Worm (Caenorhabditis elegans): ENCODE data around the gene mab-10.

mab-10 gene

DNA sequence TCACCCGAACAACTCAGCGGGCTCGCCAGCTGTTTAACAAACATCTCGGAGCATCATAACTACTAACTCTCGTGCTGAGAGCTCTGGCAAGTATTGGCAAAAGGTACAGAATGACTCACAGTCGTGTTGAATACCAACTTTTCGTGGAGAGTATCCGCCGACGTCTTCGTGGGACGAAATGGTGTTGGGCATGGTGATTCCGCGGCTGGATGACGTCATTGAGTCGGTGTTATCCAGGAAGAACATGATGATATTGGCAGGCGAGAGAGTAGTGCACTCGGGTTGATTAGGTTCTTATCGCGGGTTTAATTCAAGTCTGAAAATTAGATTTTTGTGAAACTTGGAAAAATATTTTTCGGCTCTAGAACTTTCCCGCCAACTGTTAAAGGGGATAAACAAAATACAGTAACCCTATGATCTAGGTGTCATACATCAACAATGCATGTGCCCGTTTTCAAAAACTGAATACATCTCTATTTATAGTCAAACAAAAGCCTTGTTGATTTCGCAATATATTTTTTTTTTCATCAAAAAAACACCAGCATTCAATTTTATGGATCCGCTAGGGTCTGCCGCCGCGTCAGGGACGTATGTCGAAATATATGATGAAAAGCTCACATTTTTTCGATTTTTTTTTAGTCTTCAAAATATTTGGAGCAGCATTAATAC is 25.6 kb downstream of the mab-10 start:
- TF ChIP-seq zag-1 (tag; optimal IDR thresholded peaks at IDR 0.05) (no peak), mbf-1 (tag; optimal IDR thresholded peaks at IDR 0.05) (no peak), alr-1 (tag; optimal IDR thresholded peaks at IDR 0.05) (no peak), gmeb-1 (tag; optimal IDR thresholded peaks at IDR 0.05) (no peak), nhr-11 (tag; optimal IDR thresholded peaks at IDR 0.05) (no peak), dmd-4 (tag; optimal IDR thresholded peaks at IDR 0.05) (no peak), C34F6.9 (tag; optimal IDR thresholded peaks at IDR 0.05) (no peak), lsy-2 (tag; optimal IDR thresholded peaks at IDR 0.05) (no peak), sma-3 (GFP tag; optimal IDR thresholded peaks at IDR 0.05) (no peak), nhr-237 (tag; optimal IDR thresholded peaks at IDR 0.05) (no peak), crh-2 (tag; optimal IDR thresholded peaks at IDR 0.05) (no peak), ztf-4 (tag; optimal IDR thresholded peaks at IDR 0.05) (no peak), snpc-4 (tag; optimal IDR thresholded peaks at IDR 0.05) (no peak), nhr-129 (tag; optimal IDR thresholded peaks at IDR 0.05) (peak; percentile 19), unc-55 (GFP tag; optimal IDR thresholded peaks at IDR 0.05) (peak; percentile 44)

DNA sequence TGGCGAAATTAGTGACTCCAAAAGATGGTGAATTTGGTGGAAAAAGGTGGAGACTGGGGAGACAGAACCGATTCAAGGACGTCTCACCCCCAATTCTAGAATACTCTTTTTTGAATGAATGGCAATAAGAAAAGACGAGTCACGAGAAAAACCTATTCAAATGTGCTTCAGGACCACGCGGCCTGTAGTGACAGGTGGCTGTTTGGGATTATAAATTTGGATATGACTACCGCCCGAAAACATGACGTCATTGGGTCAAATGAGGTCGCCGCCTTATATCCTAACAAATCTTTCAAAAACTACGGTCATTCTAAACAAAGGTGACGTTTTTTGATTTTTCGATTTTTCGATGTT is 26.1 kb downstream of the mab-10 start:
- peak; percentile 13 for TF ChIP-seq nhr-129 (tag; optimal IDR thresholded peaks at IDR 0.05)
- TF ChIP-seq alr-1 (tag; optimal IDR thresholded peaks at IDR 0.05): no peak
- peak; percentile 3 for TF ChIP-seq ceh-16 (tag; optimal IDR thresholded peaks at IDR 0.05)
- TF ChIP-seq unc-55 (GFP tag; optimal IDR thresholded peaks at IDR 0.05): no peak
- peak; percentile 48 for TF ChIP-seq nhr-25 (tag; optimal IDR thresholded peaks at IDR 0.05)

DNA sequence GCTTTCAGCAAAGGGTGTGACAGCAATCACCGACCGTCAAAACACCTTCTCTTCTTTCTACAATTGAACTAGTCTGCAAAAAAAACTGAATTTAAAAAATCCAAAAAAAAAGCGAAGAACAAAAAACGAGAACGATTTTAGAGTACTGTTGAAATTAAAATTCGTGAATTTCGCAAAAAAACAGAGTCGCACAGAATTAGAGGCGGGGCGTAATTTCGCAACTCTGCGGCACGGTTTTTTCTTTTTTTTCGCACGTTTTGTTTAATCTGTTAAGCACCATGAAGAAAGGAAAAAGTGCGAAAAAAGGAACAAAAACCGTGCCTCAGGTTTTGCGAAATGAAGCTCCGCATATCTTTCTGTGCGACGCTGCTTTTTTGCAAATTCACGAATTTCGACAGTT is 27.1 kb downstream of the mab-10 start, which contains the start of gene mnk-1:
mnk-1 (minus strand) TSS at position 73 of the 400 bp plus-strand sequence.
- no peak for TF ChIP-seq skn-1 (tag; optimal IDR thresholded peaks at IDR 0.05)
- TF ChIP-seq nhr-77 (tag; optimal IDR thresholded peaks at IDR 0.05): no peak
- TF ChIP-seq sma-9 (GFP tag; optimal IDR thresholded peaks at IDR 0.05): no peak
- no peak for TF ChIP-seq sma-9 (tag; optimal IDR thresholded peaks at IDR 0.05)
- TF ChIP-seq ztf-4 (tag; optimal IDR thresholded peaks at IDR 0.05): no peak

DNA sequence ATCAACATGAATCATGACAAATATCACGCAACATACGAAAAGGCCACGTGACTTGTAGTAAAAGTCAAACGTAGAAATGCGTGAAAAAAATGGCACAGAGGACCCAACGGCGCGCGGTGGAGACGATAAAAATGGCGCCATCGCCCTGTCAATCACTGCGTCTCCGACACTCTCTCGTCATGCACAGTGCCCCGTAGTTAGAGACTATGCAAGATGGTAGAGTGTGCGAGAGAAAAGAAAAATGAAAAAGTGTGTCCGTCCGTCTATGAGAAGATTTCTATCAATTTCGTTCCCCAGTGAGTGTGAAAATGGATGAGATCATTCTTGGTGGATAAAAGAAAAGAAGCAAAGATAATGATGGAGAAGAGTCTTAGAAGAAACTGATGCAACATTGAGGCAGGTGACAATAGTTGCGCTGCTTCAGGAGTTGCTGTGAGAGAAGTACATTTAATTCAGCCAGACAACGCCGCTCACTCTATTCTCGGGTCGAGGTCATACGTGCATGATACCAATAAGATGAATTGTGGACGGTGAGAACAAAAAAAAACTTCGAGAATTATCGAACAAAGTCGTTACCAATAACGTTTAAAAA is 27.7 kb downstream of the mab-10 start:
- TF ChIP-seq nhr-77 (tag; optimal IDR thresholded peaks at IDR 0.05) (no peak), nhr-11 (tag; optimal IDR thresholded peaks at IDR 0.05) (no peak), unc-62 (GFP tag; optimal IDR thresholded peaks at IDR 0.05) (no peak), alr-1 (tag; optimal IDR thresholded peaks at IDR 0.05) (no peak), F13H6.1 (tag; optimal IDR thresholded peaks at IDR 0.05) (peak; percentile 78), egl-27 (tag; optimal IDR thresholded peaks at IDR 0.05) (peak; percentile 35), nhr-10 (tag; optimal IDR thresholded peaks at IDR 0.05) (no peak), unc-39 (tag; optimal IDR thresholded peaks at IDR 0.05) (no peak), sem-4 (tag; optimal IDR thresholded peaks at IDR 0.05) (peak; percentile 72), elt-1 (tag; optimal IDR thresholded peaks at IDR 0.05) (no peak), lin-13 (GFP tag; optimal IDR thresholded peaks at IDR 0.05) (peak; percentile 15), gmeb-1 (tag; optimal IDR thresholded peaks at IDR 0.05) (peak; percentile 30), nhr-21 (tag; optimal IDR thresholded peaks at IDR 0.05) (peak; percentile 73), lin-39 (tag; optimal IDR thresholded peaks at IDR 0.05) (no peak), elt-3 (tag; optimal IDR thresholded peaks at IDR 0.05) (no peak), ztf-4 (tag; optimal IDR thresholded peaks at IDR 0.05) (peak; percentile 73), ceh-16 (tag; optimal IDR thresholded peaks at IDR 0.05) (no peak), nhr-129 (tag; optimal IDR thresholded peaks at IDR 0.05) (peak; percentile 95), nhr-237 (tag; optimal IDR thresholded peaks at IDR 0.05) (no peak), mab-5 (tag; optimal IDR thresholded peaks at IDR 0.05) (no peak), snpc-4 (tag; optimal IDR thresholded peaks at IDR 0.05) (peak; percentile 44), dmd-4 (tag; optimal IDR thresholded peaks at IDR 0.05) (no peak), mbf-1 (tag; optimal IDR thresholded peaks at IDR 0.05) (no peak), C34F6.9 (tag; optimal IDR thresholded peaks at IDR 0.05) (peak; percentile 63), ZK546.5 (tag; optimal IDR thresholded peaks at IDR 0.05) (no peak), zag-1 (tag; optimal IDR thresholded peaks at IDR 0.05) (no peak), lin-11 (tag; optimal IDR thresholded peaks at IDR 0.05) (no peak), ama-1 (optimal IDR thresholded peaks at IDR 0.05) (no peak), peb-1 (tag; optimal IDR thresholded peaks at IDR 0.05) (no peak), sma-3 (GFP tag; optimal IDR thresholded peaks at IDR 0.05) (peak; percentile 81), ztf-1 (GFP tag; conservative IDR thresholded peaks at IDR 0.05) (no peak), aly-2 (tag; optimal IDR thresholded peaks at IDR 0.05) (no peak), Y55F3AM.14 (GFP tag; optimal IDR thresholded peaks at IDR 0.05) (no peak), skn-1 (tag; optimal IDR thresholded peaks at IDR 0.05) (no peak), ceh-82 (tag; optimal IDR thresholded peaks at IDR 0.05) (no peak), crh-2 (tag; optimal IDR thresholded peaks at IDR 0.05) (peak; percentile 55), lsy-2 (tag; optimal IDR thresholded peaks at IDR 0.05) (peak in 1 of 2 experiments; percentile 54), blmp-1 (tag; optimal IDR thresholded peaks at IDR 0.05; ENCODE audit: insufficient read depth) (no peak), ztf-11 (tag; optimal IDR thresholded peaks at IDR 0.05) (no peak), nhr-23 (tag; optimal IDR thresholded peaks at IDR 0.05) (no peak), nhr-25 (tag; optimal IDR thresholded peaks at IDR 0.05) (peak; percentile 80)

Data from whole organism, L2 larva.